Fruit fly (Drosophila melanogaster): ENCODE results near the gene SAK.

- no peak for TF ChIP-seq CG1620 (GFP tag; optimal IDR thresholded peaks at IDR 0.05)
- no peak for TF ChIP-seq Mnt (GFP tag; optimal IDR thresholded peaks at IDR 0.05)
- no peak for TF ChIP-seq bab1 (GFP tag; optimal IDR thresholded peaks at IDR 0.05)
- TF ChIP-seq toe (GFP tag; optimal IDR thresholded peaks at IDR 0.05), result no peak
- no peak for TF ChIP-seq cic (GFP tag; optimal IDR thresholded peaks at IDR 0.05)
- TF ChIP-seq Crg-1 (GFP tag; optimal IDR thresholded peaks at IDR 0.05), result no peak
- no peak for TF ChIP-seq CG12768 (GFP tag; optimal IDR thresholded peaks at IDR 0.05)
- TF ChIP-seq CG7101 (tag; optimal IDR thresholded peaks at IDR 0.05), result no peak
- no peak for TF ChIP-seq CG11617 (GFP tag; optimal IDR thresholded peaks at IDR 0.05)
- no peak for TF ChIP-seq CG14711 (tag; optimal IDR thresholded peaks at IDR 0.05)
Measured at dm6 chr3L:21507955-21508354, 7.7 kb downstream of the SAK start.

All from whole organism, adult.